Worm (Caenorhabditis elegans) whole organism, L3 larva: ENCODE data around the gene ccar-1.

Source experiments
- ceh-28 ChIP-seq: fragments of 150-350 bp; optimal IDR thresholded peaks from 2 replicates; lab custom pipeline; 2014; ENCODE audit warnings: missing biosample characterization, missing genetic modification reagents, missing genetic modification characterization
- ceh-82 ChIP-seq: fragments of 150-350 bp; optimal IDR thresholded peaks from 2 replicates; lab custom pipeline; 2014; ENCODE audit warnings: missing biosample characterization, missing genetic modification characterization
- elt-2 ChIP-seq: sonication (generic microtip); optimal IDR thresholded peaks from 2 replicates; lab custom pipeline; 2016; ENCODE audit warnings: missing genetic modification reagents, mild to moderate bottlenecking, missing genetic modification characterization, missing compliant biosample characterization
- jun-1 ChIP-seq: fragments of 150-350 bp; optimal IDR thresholded peaks from 2 replicates; lab custom pipeline; 2014; ENCODE audit warnings: missing biosample characterization, missing genetic modification reagents, missing genetic modification characterization
- lin-39 ChIP-seq: fragments of 150-350 bp; optimal IDR thresholded peaks from 2 replicates; lab custom pipeline; 2018; ENCODE audit warnings: missing biosample characterization, missing genetic modification reagents, missing genetic modification characterization
- nhr-12 ChIP-seq: fragments of 150-350 bp; optimal IDR thresholded peaks from 2 replicates; lab custom pipeline; 2014; ENCODE audit warnings: missing biosample characterization, missing genetic modification characterization
- sea-2 ChIP-seq: fragments of 150-350 bp; sonication (generic microtip); optimal IDR thresholded peaks from 4 replicates; lab custom pipeline; 2014; ENCODE audit warnings: missing biosample characterization, missing genetic modification reagents, missing genetic modification characterization
- tbx-2 ChIP-seq: sonication (generic microtip); optimal IDR thresholded peaks from 2 replicates; lab custom pipeline; 2016; ENCODE audit warnings: mild to moderate bottlenecking, missing genetic modification characterization, missing compliant biosample characterization
- ztf-4 ChIP-seq: fragments of 150-350 bp; optimal IDR thresholded peaks from 2 replicates; lab custom pipeline; 2014; ENCODE audit warnings: missing biosample characterization, missing genetic modification characterization

DNA sequence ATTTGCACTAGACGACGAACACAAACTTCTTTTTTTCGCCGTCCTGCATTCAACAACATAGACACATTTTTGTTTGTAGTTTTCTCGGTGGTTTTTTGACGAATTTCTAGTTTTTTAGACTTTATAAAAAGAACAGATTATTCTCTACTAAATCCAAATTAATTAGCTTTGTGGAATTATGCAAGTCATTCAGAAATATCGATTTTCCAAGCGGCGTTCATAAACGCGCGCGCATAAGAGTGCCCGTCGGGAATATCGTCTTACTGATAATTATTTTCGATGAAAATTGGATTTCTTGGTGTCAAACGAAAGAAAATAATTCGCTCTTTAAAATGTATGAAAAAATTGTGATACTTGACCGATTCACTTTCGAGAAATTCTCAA, 36.8 kb upstream of the ccar-1 start:
- TF ChIP-seq ceh-28 (tag; lab: Kevin White, UChicago) (no peak), nhr-12 (tag; lab: Kevin White, UChicago) (no peak), sea-2 (GFP tag; lab: Kevin White, UChicago) (no peak), elt-2 (tag; lab: Kevin White, UChicago) (no peak), ztf-4 (tag; lab: Kevin White, UChicago) (no peak), lin-39 (tag; lab: Kevin White, UChicago) (no peak), jun-1 (no peak), ceh-82 (tag; lab: Kevin White, UChicago) (no peak), tbx-2 (tag; lab: Kevin White, UChicago) (no peak)
